Worm (Caenorhabditis elegans) whole organism, mixed stage, embryonic: ENCODE measurements around the gene Y46G5A.47.

ENCODE experiments used
- bed-3 ChIP-seq: fragments of 200-800 bp; sonication (Bioruptor generic); optimal IDR thresholded peaks from 3 replicates; lab custom pipeline; 2018; ENCODE audit warnings: mild to moderate bottlenecking, missing genetic modification characterization, moderate library complexity, missing compliant biosample characterization
- ceh-39 ChIP-seq: fragments of 150-350 bp; optimal IDR thresholded peaks from 2 replicates; lab custom pipeline; 2014; ENCODE audit warnings: missing biosample characterization, missing genetic modification characterization
- mab-5 ChIP-seq: fragments of 150-350 bp; optimal IDR thresholded peaks from 2 replicates; lab custom pipeline; 2014; ENCODE audit warnings: missing biosample characterization, missing genetic modification characterization
- mls-2 ChIP-seq: sonication (generic microtip); optimal IDR thresholded peaks from 2 replicates; lab custom pipeline; 2016; ENCODE audit warnings: mild to moderate bottlenecking, missing genetic modification characterization, moderate library complexity, missing compliant biosample characterization
- nhr-28 ChIP-seq: fragments of 150-350 bp; optimal IDR thresholded peaks from 2 replicates; lab custom pipeline; 2014; ENCODE audit warnings: missing biosample characterization, missing genetic modification characterization
- unc-39 ChIP-seq: fragments of 150-350 bp; optimal IDR thresholded peaks from 2 replicates; lab custom pipeline; 2014; ENCODE audit warnings: missing biosample characterization, missing genetic modification characterization

The Y46G5A.47 gene

DNA sequence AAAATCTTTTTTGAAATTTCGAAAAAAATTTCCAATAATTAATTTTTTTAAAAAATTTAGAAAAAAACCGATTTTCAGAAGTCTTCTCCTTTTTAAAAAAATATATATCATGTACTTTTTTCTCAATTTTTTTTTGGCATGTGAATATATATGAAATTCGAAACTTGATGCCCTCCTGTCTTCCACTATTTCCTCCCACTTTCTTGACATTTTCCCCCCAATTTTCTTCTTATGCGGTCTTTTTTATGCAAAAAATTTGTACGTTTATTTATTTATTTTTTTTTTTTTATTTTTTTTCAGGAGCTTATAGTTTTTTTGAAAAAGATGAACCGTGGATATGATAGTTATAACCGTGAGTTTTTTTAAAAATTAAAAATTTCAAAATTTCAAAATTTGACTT lies 44.6 kb downstream of the Y46G5A.47 start, which contains the start of gene cnp-2:
TSS of gene cnp-2 (plus strand) at position 301 of the 400 bp plus-strand sequence.
- TF ChIP-seq bed-3 (GFP tag; lab: Kevin White, UChicago) (no peak), nhr-28 (no peak), unc-39 (tag; lab: Kevin White, UChicago) (no peak), mls-2 (tag; lab: Kevin White, UChicago) (no peak)

DNA sequence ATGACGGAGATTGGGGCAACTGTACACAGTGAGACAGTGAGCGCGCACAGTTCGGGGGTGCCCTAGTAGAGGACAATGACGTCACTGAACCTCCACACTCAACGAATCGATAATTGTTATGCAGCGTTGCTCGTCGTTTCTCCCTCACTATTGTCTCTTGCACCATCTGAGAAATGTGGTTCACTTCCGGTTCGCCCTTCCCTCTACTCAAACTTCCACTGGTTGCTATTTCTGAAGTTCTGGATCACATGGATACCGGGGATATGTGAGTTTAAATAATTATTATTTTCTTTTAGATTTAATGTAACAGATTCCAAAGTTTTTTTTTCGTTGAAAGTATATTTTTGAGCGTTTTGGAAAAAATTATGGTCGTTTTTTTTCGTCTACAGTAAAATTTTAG lies 48.9 kb downstream of the Y46G5A.47 start, which contains the start of the genes Y46G5A.7 and Y46G5A.8:
TSS of gene Y46G5A.7 (minus strand) at position 153 of the 400 bp plus-strand sequence.
TSS of gene Y46G5A.8 (plus strand) at position 159 of the 400 bp plus-strand sequence.
- TF ChIP-seq mab-5 (no peak), ceh-39 (tag; lab: Kevin White, UChicago) (peak; percentile 33)
- TF ChIP-seq, all 35 proteins: peak for 1
